Worm (Caenorhabditis elegans): ENCODE data around the gene spat-2.
A peak's percentile ranks its signal among the peaks of the same experiment; 100 is the strongest.

spat-2 gene

ce11 chrIII:11087442-11087841 lies 50.7 kb downstream of the spat-2 start:
- no peak for TF ChIP-seq ztf-11 (tag; optimal IDR thresholded peaks at IDR 0.05)
- TF ChIP-seq fos-1 (tag; optimal IDR thresholded peaks at IDR 0.05), result peak; percentile 82
- TF ChIP-seq aly-2 (tag; optimal IDR thresholded peaks at IDR 0.05), result no peak
- no peak for TF ChIP-seq nhr-237 (tag; optimal IDR thresholded peaks at IDR 0.05)
- no peak for TF ChIP-seq C34F6.9 (tag; optimal IDR thresholded peaks at IDR 0.05)
- TF ChIP-seq crh-2 (tag; optimal IDR thresholded peaks at IDR 0.05), result peak; percentile 94
- TF ChIP-seq zag-1 (tag; optimal IDR thresholded peaks at IDR 0.05), result no peak
- TF ChIP-seq F13H6.1 (tag; optimal IDR thresholded peaks at IDR 0.05), result peak; percentile 2
- TF ChIP-seq blmp-1 (tag; optimal IDR thresholded peaks at IDR 0.05; ENCODE audit: insufficient read depth), result peak; percentile 27

ce11 chrIII:11088187-11088586 lies 51.4 kb downstream of the spat-2 start, which contains the start of gene W09D6.5:
TSS of gene W09D6.5 (plus strand) at chrIII:11088487.
- TF ChIP-seq peb-1 (tag; optimal IDR thresholded peaks at IDR 0.05) (no peak), ztf-1 (GFP tag; conservative IDR thresholded peaks at IDR 0.05) (no peak), nhr-129 (tag; optimal IDR thresholded peaks at IDR 0.05) (no peak), F13H6.1 (tag; optimal IDR thresholded peaks at IDR 0.05) (no peak), nhr-25 (tag; optimal IDR thresholded peaks at IDR 0.05) (no peak), lin-13 (GFP tag; optimal IDR thresholded peaks at IDR 0.05) (no peak), lsy-2 (tag; optimal IDR thresholded peaks at IDR 0.05) (no peak), nhr-12 (tag; optimal IDR thresholded peaks at IDR 0.05) (no peak), ama-1 (optimal IDR thresholded peaks at IDR 0.05) (no peak), ztf-11 (tag; optimal IDR thresholded peaks at IDR 0.05) (no peak), Y55F3AM.14 (GFP tag; optimal IDR thresholded peaks at IDR 0.05) (no peak), R02D3.7 (tag; optimal IDR thresholded peaks at IDR 0.05) (no peak), aly-2 (tag; optimal IDR thresholded peaks at IDR 0.05) (no peak), zag-1 (tag; optimal IDR thresholded peaks at IDR 0.05) (no peak), sma-3 (GFP tag; optimal IDR thresholded peaks at IDR 0.05) (no peak), ceh-82 (tag; optimal IDR thresholded peaks at IDR 0.05) (no peak), mab-5 (tag; optimal IDR thresholded peaks at IDR 0.05) (no peak), elt-1 (tag; optimal IDR thresholded peaks at IDR 0.05) (no peak), dmd-4 (tag; optimal IDR thresholded peaks at IDR 0.05) (no peak)

- TF ChIP-seq snpc-4 (tag; optimal IDR thresholded peaks at IDR 0.05) (peak; percentile 97), nhr-129 (tag; optimal IDR thresholded peaks at IDR 0.05) (no peak), sma-3 (GFP tag; optimal IDR thresholded peaks at IDR 0.05) (peak; percentile 65), lin-13 (GFP tag; optimal IDR thresholded peaks at IDR 0.05) (peak; percentile 63), zag-1 (tag; optimal IDR thresholded peaks at IDR 0.05) (no peak), R02D3.7 (tag; optimal IDR thresholded peaks at IDR 0.05) (no peak), sem-4 (tag; optimal IDR thresholded peaks at IDR 0.05) (no peak), fos-1 (tag; optimal IDR thresholded peaks at IDR 0.05) (peak; percentile 10), ZK546.5 (tag; optimal IDR thresholded peaks at IDR 0.05) (no peak), nhr-21 (tag; optimal IDR thresholded peaks at IDR 0.05) (peak; percentile 77), ztf-11 (tag; optimal IDR thresholded peaks at IDR 0.05) (no peak), ztf-1 (GFP tag; conservative IDR thresholded peaks at IDR 0.05) (no peak), egl-27 (tag; optimal IDR thresholded peaks at IDR 0.05) (peak; percentile 24), nhr-77 (tag; optimal IDR thresholded peaks at IDR 0.05) (no peak), sma-9 (GFP tag; optimal IDR thresholded peaks at IDR 0.05) (peak; percentile 5), sma-9 (tag; optimal IDR thresholded peaks at IDR 0.05) (no peak), peb-1 (tag; optimal IDR thresholded peaks at IDR 0.05) (no peak), skn-1 (tag; optimal IDR thresholded peaks at IDR 0.05) (no peak), nhr-6 (tag; optimal IDR thresholded peaks at IDR 0.05) (no peak), unc-55 (GFP tag; optimal IDR thresholded peaks at IDR 0.05) (peak; percentile 2), elt-3 (tag; optimal IDR thresholded peaks at IDR 0.05) (no peak), gmeb-1 (tag; optimal IDR thresholded peaks at IDR 0.05) (peak; percentile 16), lin-39 (tag; optimal IDR thresholded peaks at IDR 0.05) (no peak), nhr-25 (tag; optimal IDR thresholded peaks at IDR 0.05) (peak; percentile 9), lsy-2 (tag; optimal IDR thresholded peaks at IDR 0.05) (peak; percentile 2 to 45), ama-1 (optimal IDR thresholded peaks at IDR 0.05) (peak; percentile 98), crh-2 (tag; optimal IDR thresholded peaks at IDR 0.05) (peak; percentile 62), ceh-16 (tag; optimal IDR thresholded peaks at IDR 0.05) (peak; percentile 51), ceh-82 (tag; optimal IDR thresholded peaks at IDR 0.05) (no peak)
These were observed 53.4 kb downstream of the spat-2 start for ce11 chrIII:11090112-11090648.
